Fruit fly (Drosophila melanogaster) whole organism, embryonic: ENCODE data around the gene CG13894.

Experiments used
- CG10654 ChIP-seq: fragments of 200-800 bp; sonication (Bioruptor generic); optimal IDR thresholded peaks from 2 replicates; lab custom pipeline; 2016; ENCODE audit warnings: missing biosample characterization, missing genetic modification characterization
- CG11504 ChIP-seq: fragments of 200-800 bp; sonication (Bioruptor generic); optimal IDR thresholded peaks from 3 replicates; lab custom pipeline; 2019; ENCODE audit warnings: missing biosample characterization, mild to moderate bottlenecking, missing genetic modification characterization, moderate library complexity
- CG12104 ChIP-seq: fragments of 200-800 bp; sonication (Bioruptor generic); optimal IDR thresholded peaks from 3 replicates; lab custom pipeline; 2016; ENCODE audit warnings: missing biosample characterization, missing genetic modification characterization
- CG1233 ChIP-seq: fragments of 200-800 bp; sonication (Bioruptor generic); optimal IDR thresholded peaks from 4 replicates; lab custom pipeline; 2018; ENCODE audit warnings: missing biosample characterization, mild to moderate bottlenecking, missing genetic modification characterization
- CG12769 ChIP-seq: fragments of 200-800 bp; sonication (Bioruptor generic); optimal IDR thresholded peaks from 2 replicates; lab custom pipeline; 2019; ENCODE audit warnings: missing biosample characterization, mild to moderate bottlenecking, missing genetic modification characterization, moderate library complexity
- CG13287 ChIP-seq: fragments of 200-800 bp; sonication (Bioruptor generic); IDR thresholded peaks from 2 replicates; pipeline ENCODE4 v1.3.6; 2022; ENCODE audit warnings: missing biosample characterization, missing genetic modification characterization; ENCODE audit not compliant: partially characterized antibody
- CG13624 ChIP-seq: fragments of 200-800 bp; sonication (Bioruptor generic); optimal IDR thresholded peaks from 2 replicates; lab custom pipeline; 2016; ENCODE audit warnings: missing biosample characterization, missing genetic modification characterization
- CG14667 ChIP-seq: fragments of 200-800 bp; sonication (Bioruptor generic); IDR thresholded peaks from 2 replicates; pipeline ENCODE4 v1.3.6; 2022; ENCODE audit warnings: missing biosample characterization, missing genetic modification characterization
- CG1602 ChIP-seq: fragments of 200-800 bp; sonication (Bioruptor generic); optimal IDR thresholded peaks from 3 replicates; lab custom pipeline; 2016; ENCODE audit warnings: missing biosample characterization, missing genetic modification characterization
- CG1603 ChIP-seq: fragments of 200-800 bp; sonication (Bioruptor generic); optimal IDR thresholded peaks from 2 replicates; lab custom pipeline; 2019; ENCODE audit warnings: missing biosample characterization, mild to moderate bottlenecking, missing genetic modification characterization, moderate library complexity
- CG16863 ChIP-seq: fragments of 200-800 bp; sonication (Bioruptor generic); optimal IDR thresholded peaks from 3 replicates; lab custom pipeline; 2016; ENCODE audit warnings: missing biosample characterization, missing genetic modification characterization
- CG17328 ChIP-seq: fragments of 200-800 bp; sonication (Bioruptor generic); IDR thresholded peaks from 2 replicates; pipeline ENCODE4 v1.3.6; 2022; ENCODE audit warnings: missing biosample characterization, missing genetic modification characterization
- CG18619 ChIP-seq: fragments of 200-800 bp; sonication (Bioruptor generic); optimal IDR thresholded peaks from 3 replicates; lab custom pipeline; 2017; ENCODE audit warnings: missing biosample characterization, mild to moderate bottlenecking, missing genetic modification characterization
- CG2199 ChIP-seq: fragments of 200-800 bp; sonication (Bioruptor generic); IDR thresholded peaks from 3 replicates; pipeline ENCODE4 v1.3.6; 2022; ENCODE audit warnings: missing biosample characterization, missing genetic modification characterization
- CG30431 ChIP-seq: fragments of 200-800 bp; sonication (Bioruptor generic); optimal IDR thresholded peaks from 2 replicates; lab custom pipeline; 2017; ENCODE audit warnings: missing biosample characterization, missing genetic modification characterization
- CG3163 ChIP-seq: fragments of 200-800 bp; sonication (Bioruptor generic); optimal IDR thresholded peaks from 3 replicates; lab custom pipeline; 2016; ENCODE audit warnings: missing biosample characterization, missing genetic modification characterization
- CG32767 ChIP-seq: fragments of 200-800 bp; sonication (Bioruptor generic); IDR thresholded peaks from 2 replicates; pipeline ENCODE4 v1.3.6; 2022; ENCODE audit warnings: missing biosample characterization, missing genetic modification characterization
- CG33557 ChIP-seq: fragments of 200-800 bp; sonication (Bioruptor generic); optimal IDR thresholded peaks from 2 replicates; lab custom pipeline; 2019; ENCODE audit warnings: missing biosample characterization, mild to moderate bottlenecking, missing genetic modification characterization, moderate library complexity
- CG4282 ChIP-seq: fragments of 200-800 bp; sonication (Bioruptor generic); optimal IDR thresholded peaks from 2 replicates; lab custom pipeline; 2016; ENCODE audit warnings: missing biosample characterization, missing genetic modification characterization
- CG6765 ChIP-seq: fragments of 200-800 bp; sonication (Bioruptor generic); optimal IDR thresholded peaks from 3 replicates; lab custom pipeline; 2017; ENCODE audit warnings: missing biosample characterization, mild to moderate bottlenecking, missing genetic modification characterization
- CG9437 ChIP-seq: fragments of 200-800 bp; sonication (Bioruptor generic); optimal IDR thresholded peaks from 2 replicates; lab custom pipeline; 2018; ENCODE audit warnings: missing biosample characterization, mild to moderate bottlenecking, missing genetic modification characterization
- Ets65A ChIP-seq: fragments of 200-800 bp; sonication (Bioruptor generic); peaks from one replicate; lab custom pipeline; 2016; ENCODE audit warnings: missing biosample characterization, missing genetic modification characterization
- Ets97D ChIP-seq: fragments of 200-800 bp; sonication (Bioruptor generic); optimal IDR thresholded peaks from 3 replicates; lab custom pipeline; 2016; ENCODE audit warnings: missing biosample characterization, missing genetic modification characterization
- Fer3 ChIP-seq: fragments of 200-800 bp; sonication (Bioruptor generic); optimal IDR thresholded peaks from 2 replicates; lab custom pipeline; 2018; ENCODE audit warnings: missing biosample characterization, mild to moderate bottlenecking, missing genetic modification characterization, moderate library complexity
- Gsc ChIP-seq: fragments of 200-800 bp; sonication (Bioruptor generic); IDR thresholded peaks from 2 replicates; pipeline ENCODE4 v1.3.6; 2022; ENCODE audit warnings: missing biosample characterization, missing genetic modification characterization
- HLHmδ ChIP-seq: fragments of 200-800 bp; sonication (Bioruptor generic); optimal IDR thresholded peaks from 2 replicates; lab custom pipeline; 2018; ENCODE audit warnings: missing biosample characterization, mild to moderate bottlenecking, missing genetic modification characterization, moderate library complexity
- Lim3 ChIP-seq: fragments of 200-800 bp; sonication (Bioruptor generic); IDR thresholded peaks from 2 replicates; pipeline ENCODE4 v1.3.6; 2022; ENCODE audit warnings: missing biosample characterization, missing genetic modification characterization
- MBD-R2 ChIP-seq: fragments of 200-800 bp; sonication (Bioruptor generic); IDR thresholded peaks from 2 replicates; pipeline ENCODE4 v1.3.6; 2022; ENCODE audit warnings: missing biosample characterization, missing genetic modification characterization
- Med ChIP-seq: fragments of 200-800 bp; sonication (Bioruptor generic); peaks from one replicate; lab custom pipeline; 2016; ENCODE audit warnings: missing biosample characterization, missing genetic modification characterization, mild to moderate bottlenecking, inconsistent platforms, moderate library complexity
- Mrtf ChIP-seq: fragments of 200-800 bp; sonication (Bioruptor generic); IDR thresholded peaks from 3 replicates; pipeline ENCODE4 v1.3.6; 2022; ENCODE audit warnings: missing biosample characterization, missing genetic modification characterization
- Six4 ChIP-seq: fragments of 200-800 bp; sonication (Bioruptor generic); optimal IDR thresholded peaks from 2 replicates; lab custom pipeline; 2016; ENCODE audit warnings: missing biosample characterization, missing genetic modification characterization
- Sox102F ChIP-seq: fragments of 200-800 bp; sonication (Bioruptor generic); optimal IDR thresholded peaks from 2 replicates; lab custom pipeline; 2018; ENCODE audit warnings: missing biosample characterization, mild to moderate bottlenecking, missing genetic modification characterization, moderate library complexity
- bab2 ChIP-seq: fragments of 200-800 bp; sonication (Bioruptor generic); optimal IDR thresholded peaks from 2 replicates; lab custom pipeline; 2016; ENCODE audit warnings: missing biosample characterization, missing genetic modification characterization
- ci ChIP-seq: fragments of 200-800 bp; sonication (Bioruptor generic); IDR thresholded peaks from 3 replicates; pipeline ENCODE4 v1.3.6; 2022; ENCODE audit warnings: missing biosample characterization, missing genetic modification characterization
- crol ChIP-seq: fragments of 200-800 bp; sonication (Bioruptor generic); IDR thresholded peaks from 2 replicates; pipeline ENCODE4 v1.3.6; 2022; ENCODE audit warnings: missing biosample characterization, missing genetic modification characterization
- dan ChIP-seq: fragments of 200-800 bp; sonication (Bioruptor generic); IDR thresholded peaks from 2 replicates; pipeline ENCODE4 v1.3.6; 2022; ENCODE audit warnings: missing biosample characterization, missing genetic modification characterization
- dati ChIP-seq: fragments of 200-800 bp; sonication (Bioruptor generic); IDR thresholded peaks from 2 replicates; pipeline ENCODE4 v1.3.6; 2022; ENCODE audit warnings: missing biosample characterization, missing genetic modification characterization
- gcm2 ChIP-seq: fragments of 200-800 bp; sonication (Bioruptor generic); optimal IDR thresholded peaks from 2 replicates; lab custom pipeline; 2016; ENCODE audit warnings: missing biosample characterization, missing genetic modification characterization
- her ChIP-seq: fragments of 200-800 bp; sonication (Bioruptor generic); optimal IDR thresholded peaks from 2 replicates; lab custom pipeline; 2016; ENCODE audit warnings: missing biosample characterization, missing genetic modification characterization
- inv ChIP-seq: fragments of 200-800 bp; sonication (Bioruptor generic); IDR thresholded peaks from 2 replicates; pipeline ENCODE4 v1.3.6; 2022; ENCODE audit warnings: missing biosample characterization, missing genetic modification characterization; ENCODE audit not compliant: partially characterized antibody
- lab ChIP-seq: fragments of 200-800 bp; sonication (Bioruptor generic); optimal IDR thresholded peaks from 3 replicates; lab custom pipeline; 2017; ENCODE audit warnings: missing biosample characterization, missing genetic modification characterization, mild to moderate bottlenecking, moderate library complexity, missing genetic modification reagents
- mam ChIP-seq: fragments of 200-800 bp; sonication (Bioruptor generic); optimal IDR thresholded peaks from 3 replicates; lab custom pipeline; 2016; ENCODE audit warnings: missing biosample characterization, missing genetic modification characterization
- pb ChIP-seq: fragments of 200-800 bp; sonication (Bioruptor generic); optimal IDR thresholded peaks from 3 replicates; lab custom pipeline; 2016; ENCODE audit warnings: missing biosample characterization, missing genetic modification characterization
- peb ChIP-seq: fragments of 200-800 bp; sonication (Bioruptor generic); IDR thresholded peaks from 2 replicates; pipeline ENCODE4 v1.3.6; 2022; ENCODE audit warnings: missing biosample characterization, missing genetic modification characterization
- row ChIP-seq: fragments of 200-800 bp; sonication (Bioruptor generic); IDR thresholded peaks from 3 replicates; pipeline ENCODE4 v1.3.6; 2022; ENCODE audit warnings: missing biosample characterization, missing genetic modification characterization
- slp2 ChIP-seq: fragments of 200-800 bp; sonication (Bioruptor generic); optimal IDR thresholded peaks from 2 replicates; lab custom pipeline; 2016; ENCODE audit warnings: missing biosample characterization, missing genetic modification characterization
- sna ChIP-seq: fragments of 200-800 bp; sonication (Bioruptor generic); IDR thresholded peaks from 2 replicates; pipeline ENCODE4 v1.3.6; 2022; ENCODE audit warnings: missing biosample characterization, missing genetic modification characterization; ENCODE audit not compliant: partially characterized antibody
- sr ChIP-seq: fragments of 200-800 bp; sonication (Bioruptor generic); IDR thresholded peaks from 3 replicates; pipeline ENCODE4 v1.3.6; 2022; ENCODE audit warnings: missing biosample characterization, missing genetic modification characterization
- vvl ChIP-seq: fragments of 200-800 bp; sonication (Bioruptor generic); IDR thresholded peaks from 2 replicates; pipeline ENCODE4 v1.3.6; 2022; ENCODE audit warnings: missing biosample characterization, missing genetic modification characterization
- wor ChIP-seq: fragments of 200-800 bp; sonication (Bioruptor generic); IDR thresholded peaks from 2 replicates; pipeline ENCODE4 v1.3.6; 2022; ENCODE audit warnings: missing biosample characterization, missing genetic modification characterization

CG13894 gene

dm6 chr3L:648155-649024, 50.6 kb downstream of the CG13894 start, which contains the start of gene Gale (continued):
- TF ChIP-seq Ets97D: peak; percentile 85
- no peak; the same call in 1 of the 2 replicates for TF ChIP-seq vvl (GFP tag; lab: Robert Waterston, UW)
- no peak for TF ChIP-seq her (GFP tag; lab: Kevin White, UChicago)
- TF ChIP-seq CG17328 (GFP tag; lab: Robert Waterston, UW): no peak; the same call in 1 of the 2 replicates
- no peak for TF ChIP-seq gcm2 (GFP tag; lab: Kevin White, UChicago)
- no peak for TF ChIP-seq dan (GFP tag; lab: Robert Waterston, UW)
- TF ChIP-seq CG1602 (GFP tag; lab: Kevin White, UChicago): no peak
- TF ChIP-seq Gsc (GFP tag; lab: Robert Waterston, UW): no peak
- no peak for TF ChIP-seq crol (GFP tag; lab: Robert Waterston, UW)
- TF ChIP-seq CG16863 (GFP tag; lab: Kevin White, UChicago): no peak
- no peak for TF ChIP-seq CG14667 (GFP tag; lab: Robert Waterston, UW)
- no peak for TF ChIP-seq CG10654 (GFP tag; lab: Kevin White, UChicago)
- TF ChIP-seq inv: peak; percentile 43; the same call in 1 of the 2 replicates
- no peak for TF ChIP-seq CG2199 (GFP tag; lab: Robert Waterston, UW)
- no peak for TF ChIP-seq CG33557 (GFP tag; lab: Kevin White, UChicago)
- TF ChIP-seq ci (GFP tag; lab: Robert Waterston, UW): peak; percentile 48; the same call in 1 of the 3 replicates
- no peak for TF ChIP-seq sr
- no peak for TF ChIP-seq CG30431 (GFP tag; lab: Kevin White, UChicago)
- TF ChIP-seq CG6765 (GFP tag; lab: Kevin White, UChicago): no peak
- peak; percentile 42; the same call in 2 of the 3 replicates for TF ChIP-seq row (GFP tag; lab: Robert Waterston, UW)
- TF ChIP-seq CG13287 (GFP tag; lab: Robert Waterston, UW): peak; percentile 76
- TF ChIP-seq CG1233 (GFP tag; lab: Kevin White, UChicago): no peak
- no peak for TF ChIP-seq CG4282 (GFP tag; lab: Kevin White, UChicago)
- peak; percentile 46 for TF ChIP-seq CG13624 (GFP tag; lab: Kevin White, UChicago)
- TF ChIP-seq bab2 (GFP tag; lab: Kevin White, UChicago): peak; percentile 68
- TF ChIP-seq CG18619 (GFP tag; lab: Kevin White, UChicago): no peak
- peak; percentile 86 for TF ChIP-seq Ets65A (GFP tag; lab: Kevin White, UChicago)
- TF ChIP-seq Mrtf: no peak
- peak; percentile 26 for TF ChIP-seq CG12769 (tag; lab: Kevin White, UChicago)
- TF ChIP-seq sna (GFP tag; lab: Robert Waterston, UW): peak; percentile 48; the same call in 1 of the 2 replicates
- no peak for TF ChIP-seq HLHmδ
- TF ChIP-seq MBD-R2: peak; percentile 61
- TF ChIP-seq dati (GFP tag; lab: Robert Waterston, UW): no peak
- no peak for TF ChIP-seq Fer3 (tag; lab: Kevin White, UChicago)
- TF ChIP-seq CG11504 (tag; lab: Kevin White, UChicago): peak; percentile 2
- TF ChIP-seq slp2 (GFP tag; lab: Kevin White, UChicago): no peak
- TF ChIP-seq pb (GFP tag; lab: Kevin White, UChicago): no peak
- TF ChIP-seq wor (GFP tag; lab: Robert Waterston, UW): no peak
- TF ChIP-seq Sox102F (GFP tag; lab: Kevin White, UChicago): no peak
- TF ChIP-seq peb: no peak
- peak; percentile 49 for TF ChIP-seq CG12104
- TF ChIP-seq Med (GFP tag; lab: Kevin White, UChicago): peak; percentile 90
- TF ChIP-seq CG9437: no peak
- peak; percentile 27 for TF ChIP-seq CG1603 (tag; lab: Kevin White, UChicago)
- TF ChIP-seq mam (GFP tag; lab: Kevin White, UChicago): no peak
- TF ChIP-seq CG3163: no peak
- no peak for TF ChIP-seq CG32767 (GFP tag; lab: Robert Waterston, UW)
- TF ChIP-seq lab: no peak
- TF ChIP-seq Lim3 (GFP tag; lab: Robert Waterston, UW): no peak
- TF ChIP-seq Six4 (GFP tag; lab: Kevin White, UChicago): no peak
